Worm (Caenorhabditis elegans): ENCODE results near the gene sru-36.

Gene sru-36

DNA sequence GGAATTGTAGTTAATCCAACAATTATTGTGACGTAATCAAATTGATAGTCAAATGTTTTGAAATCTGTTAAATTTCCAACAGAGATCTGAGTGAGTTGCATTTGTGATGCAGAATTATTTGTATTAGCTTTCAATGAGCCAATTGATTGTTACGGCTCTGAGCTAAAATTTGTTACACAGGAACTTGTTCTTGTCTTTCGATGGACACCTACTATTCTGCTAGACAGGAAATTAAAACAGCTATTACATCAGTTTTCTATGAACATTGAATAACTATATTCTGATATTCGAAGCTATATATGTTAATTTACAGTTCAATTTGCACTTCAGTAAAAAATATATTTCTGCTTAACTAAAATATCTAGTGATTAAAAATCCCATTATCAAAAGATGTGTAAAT, 7.6 kb upstream of the sru-36 start, which contains the start of gene sru-40:
Gene sru-40, minus strand, starts transcription at position 101 of the 400 bp plus-strand sequence.
- TF ChIP-seq W03F9.2 (tag; optimal IDR thresholded peaks at IDR 0.05) (no peak), dao-5 (tag; optimal IDR thresholded peaks at IDR 0.05) (no peak), him-1 (tag; optimal IDR thresholded peaks at IDR 0.05) (no peak)

- TF ChIP-seq dao-5 (tag; optimal IDR thresholded peaks at IDR 0.05) (no peak), him-1 (tag; optimal IDR thresholded peaks at IDR 0.05) (no peak), W03F9.2 (tag; optimal IDR thresholded peaks at IDR 0.05) (no peak)
These were observed 5.5 kb upstream of the sru-36 start, which contains the start of gene sru-38 for ce11 chrV:9835945-9836344. Gene sru-38 (minus strand): TSS chrV:9836045.

- TF ChIP-seq W03F9.2 (tag; optimal IDR thresholded peaks at IDR 0.05) = no peak
- TF ChIP-seq him-1 (tag; optimal IDR thresholded peaks at IDR 0.05) = no peak
- TF ChIP-seq dao-5 (tag; optimal IDR thresholded peaks at IDR 0.05) = no peak
These were observed 3.8 kb upstream of the sru-36 start, which contains the start of gene srsx-21 for ce11 chrV:9837679-9838078. Gene srsx-21 (plus strand): TSS chrV:9837979.

DNA sequence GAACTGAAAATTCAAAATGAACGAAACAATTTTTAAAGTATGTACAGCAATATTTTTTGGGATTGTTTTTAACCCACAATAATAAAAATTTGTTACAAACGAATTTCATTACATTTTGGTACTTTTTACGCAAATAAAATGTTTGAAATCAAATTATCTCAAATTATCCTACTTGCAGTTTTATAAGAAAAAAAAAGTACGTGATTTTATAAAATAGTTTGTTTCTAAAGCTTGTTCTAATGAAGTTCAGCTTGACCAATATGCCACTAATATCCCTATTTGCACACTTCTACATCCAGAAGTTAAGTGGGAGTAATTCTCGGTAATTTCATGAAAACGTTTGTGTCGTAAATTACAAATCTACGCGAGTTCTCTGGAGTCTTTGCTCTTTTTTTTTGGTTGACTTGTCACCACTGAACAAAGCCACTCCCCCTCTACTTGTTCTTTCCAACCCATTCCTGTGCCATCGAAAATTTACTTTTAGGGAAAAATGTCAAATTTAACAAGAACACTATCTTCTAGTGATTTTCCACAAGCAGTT, 2.0 kb downstream of the sru-36 start, which contains the start of gene sru-8:
Gene sru-8, plus strand, starts transcription at position 491 of the 541 bp plus-strand sequence.
- TF ChIP-seq him-1 (tag; optimal IDR thresholded peaks at IDR 0.05) (no peak), W03F9.2 (tag; optimal IDR thresholded peaks at IDR 0.05) (no peak), dao-5 (tag; optimal IDR thresholded peaks at IDR 0.05) (no peak)

- TF ChIP-seq W03F9.2 (tag; optimal IDR thresholded peaks at IDR 0.05) = no peak
- no peak for TF ChIP-seq him-1 (tag; optimal IDR thresholded peaks at IDR 0.05)
- no peak for TF ChIP-seq dao-5 (tag; optimal IDR thresholded peaks at IDR 0.05)
These were observed 7.1 kb downstream of the sru-36 start for ce11 chrV:9848576-9848975.

ce11 chrV:9853801-9854200, 12.3 kb downstream of the sru-36 start:
- TF ChIP-seq him-1 (tag; optimal IDR thresholded peaks at IDR 0.05) (no peak), W03F9.2 (tag; optimal IDR thresholded peaks at IDR 0.05) (no peak), dao-5 (tag; optimal IDR thresholded peaks at IDR 0.05) (no peak)

- TF ChIP-seq him-1 (tag; optimal IDR thresholded peaks at IDR 0.05) (no peak), dao-5 (tag; optimal IDR thresholded peaks at IDR 0.05) (no peak), W03F9.2 (tag; optimal IDR thresholded peaks at IDR 0.05) (no peak)
These were observed 14.7 kb downstream of the sru-36 start for ce11 chrV:9855920-9856852.

DNA sequence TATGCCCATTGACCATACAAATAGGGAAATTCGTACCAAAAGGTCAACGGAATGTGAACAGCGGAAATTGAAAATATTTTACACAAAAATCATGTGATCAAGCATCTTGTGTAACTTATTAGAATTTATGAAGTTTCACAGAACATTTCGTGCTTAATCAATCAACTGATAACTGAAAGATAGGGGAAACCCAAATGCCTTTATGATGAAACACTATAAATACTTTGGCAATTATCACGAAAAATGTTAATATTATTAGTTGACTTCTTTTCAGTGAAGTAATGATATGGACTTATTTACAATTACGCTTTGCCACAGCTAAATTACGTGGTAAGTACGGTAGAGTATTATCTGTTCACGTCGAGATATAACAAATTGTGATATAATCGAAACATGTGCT, 15.5 kb downstream of the sru-36 start:
- TF ChIP-seq him-1 (tag; optimal IDR thresholded peaks at IDR 0.05) = no peak
- TF ChIP-seq dao-5 (tag; optimal IDR thresholded peaks at IDR 0.05) = no peak

DNA sequence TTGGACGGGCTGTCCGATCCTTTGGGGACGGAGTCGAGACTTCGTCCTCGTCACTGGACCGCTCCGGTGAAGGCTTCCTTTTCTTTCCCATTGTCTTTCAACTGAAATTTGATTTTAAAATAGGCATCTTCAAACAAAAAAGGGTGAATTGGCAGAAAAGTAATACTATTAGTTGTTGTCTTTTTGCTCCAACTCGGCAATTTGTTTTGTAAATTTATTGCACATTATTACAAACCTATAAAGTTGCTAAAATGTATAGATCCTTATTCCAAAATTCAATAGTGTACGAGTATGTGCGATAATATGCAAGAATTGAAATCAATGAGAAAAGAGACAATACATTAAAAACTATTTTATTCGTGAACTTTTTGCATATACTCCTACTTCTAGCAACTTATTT, 18.4 kb downstream of the sru-36 start, which contains the start of gene lsy-12:
Gene lsy-12, minus strand, starts transcription at position 101 of the 400 bp plus-strand sequence.
- TF ChIP-seq dao-5 (tag; optimal IDR thresholded peaks at IDR 0.05) (no peak), him-1 (tag; optimal IDR thresholded peaks at IDR 0.05) (no peak), W03F9.2 (tag; optimal IDR thresholded peaks at IDR 0.05) (no peak)

- no peak for TF ChIP-seq him-1 (tag; optimal IDR thresholded peaks at IDR 0.05)
- TF ChIP-seq W03F9.2 (tag; optimal IDR thresholded peaks at IDR 0.05) = no peak
- no peak for TF ChIP-seq dao-5 (tag; optimal IDR thresholded peaks at IDR 0.05)
These were observed 18.9 kb downstream of the sru-36 start for ce11 chrV:9860337-9860736.

ce11 chrV:9868311-9868710, 26.8 kb downstream of the sru-36 start, which contains the start of gene srab-17:
Gene srab-17 (minus strand): TSS chrV:9868411.
- TF ChIP-seq dao-5 (tag; optimal IDR thresholded peaks at IDR 0.05) = no peak
- TF ChIP-seq W03F9.2 (tag; optimal IDR thresholded peaks at IDR 0.05) = no peak
- TF ChIP-seq him-1 (tag; optimal IDR thresholded peaks at IDR 0.05) = no peak

DNA sequence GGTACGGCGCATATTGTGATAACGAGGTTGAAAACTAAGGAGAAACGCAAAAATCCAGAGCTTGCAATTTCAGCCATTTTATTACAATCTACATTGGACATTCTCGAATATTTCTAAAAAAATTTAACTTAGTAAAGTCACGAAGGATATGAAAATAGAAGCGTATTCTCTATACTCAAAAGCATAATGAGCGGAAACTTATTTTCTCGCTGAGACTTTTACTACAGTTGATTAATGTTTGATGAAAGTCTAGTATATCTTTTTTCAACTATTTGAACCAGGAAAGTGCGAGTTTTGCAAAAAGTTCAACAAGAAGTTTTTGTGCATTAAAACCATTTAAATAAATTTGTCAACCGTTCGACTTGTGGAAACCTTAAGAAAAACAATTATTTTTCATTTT, 29.9 kb downstream of the sru-36 start, which contains the start of gene srab-18:
Gene srab-18, minus strand, starts transcription at position 101 of the 400 bp plus-strand sequence.
- TF ChIP-seq dao-5 (tag; optimal IDR thresholded peaks at IDR 0.05) = no peak
- TF ChIP-seq W03F9.2 (tag; optimal IDR thresholded peaks at IDR 0.05) = no peak

DNA sequence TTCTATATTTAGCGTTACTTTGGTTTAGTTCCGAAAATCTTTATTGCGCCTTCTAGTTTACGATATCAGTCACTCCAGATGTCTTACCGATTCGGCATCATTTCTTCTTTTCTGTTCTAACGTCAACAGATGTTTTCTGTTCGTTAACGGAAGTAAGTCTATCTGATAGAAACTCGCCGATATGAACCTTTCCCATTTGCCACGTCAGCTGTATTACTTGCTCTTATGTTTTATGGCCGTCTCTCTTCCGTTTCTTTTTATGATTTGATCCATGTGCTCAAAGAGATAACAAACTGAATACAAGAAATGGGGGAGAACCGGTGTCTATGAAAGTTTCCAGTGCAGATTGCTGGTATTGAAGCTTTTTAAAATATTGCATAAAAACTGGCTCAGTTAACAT, 37.9 kb downstream of the sru-36 start, which contains the start of gene srab-26:
Gene srab-26, minus strand, starts transcription at position 101 of the 400 bp plus-strand sequence.
- no peak for TF ChIP-seq W03F9.2 (tag; optimal IDR thresholded peaks at IDR 0.05)
- no peak for TF ChIP-seq him-1 (tag; optimal IDR thresholded peaks at IDR 0.05)
- no peak for TF ChIP-seq dao-5 (tag; optimal IDR thresholded peaks at IDR 0.05)

DNA sequence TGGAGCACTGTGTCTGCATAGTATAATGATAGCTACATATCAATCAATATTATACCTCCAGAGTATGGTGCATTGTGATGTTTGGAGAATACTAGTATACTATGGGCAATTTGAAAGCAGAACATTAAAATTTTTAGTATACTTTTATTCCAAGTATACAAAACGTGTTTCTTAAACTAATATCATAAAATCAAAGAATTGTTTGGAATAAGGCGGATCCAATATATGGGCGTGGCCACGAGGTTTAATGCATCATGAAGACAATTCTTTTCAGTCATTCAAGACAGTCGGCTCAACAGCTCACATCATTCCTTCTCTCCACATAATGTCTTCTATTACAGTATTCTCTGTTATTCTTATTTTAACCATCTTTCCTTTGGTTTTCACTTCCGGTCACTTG, 38.4 kb downstream of the sru-36 start, which contains the start of gene sdz-31:
Gene sdz-31, plus strand, starts transcription at position 301 of the 400 bp plus-strand sequence.
- TF ChIP-seq dao-5 (tag; optimal IDR thresholded peaks at IDR 0.05) (no peak), him-1 (tag; optimal IDR thresholded peaks at IDR 0.05) (no peak), W03F9.2 (tag; optimal IDR thresholded peaks at IDR 0.05) (no peak)

Measured in whole organism, L4/young adult.